Worm (Caenorhabditis elegans) whole organism, mixed stage, embryonic: Measurements from ENCODE around the gene F17A2.16.

ENCODE experiments used
- blmp-1 ChIP-seq: fragments of 150-350 bp; optimal IDR thresholded peaks from 2 replicates; lab custom pipeline; 2014; ENCODE audit warnings: missing biosample characterization, missing genetic modification characterization
- ceh-83 ChIP-seq: fragments of 200-800 bp; sonication (Bioruptor generic); optimal IDR thresholded peaks from 2 replicates; lab custom pipeline; 2018; ENCODE audit warnings: mild to moderate bottlenecking, missing genetic modification characterization, missing compliant biosample characterization
- ces-1 ChIP-seq: fragments of 150-350 bp; optimal IDR thresholded peaks from 2 replicates; lab custom pipeline; 2014; ENCODE audit warnings: missing biosample characterization, missing genetic modification reagents, missing genetic modification characterization
- lsy-2 ChIP-seq: fragments of 150-350 bp; optimal IDR thresholded peaks from 2 replicates; lab custom pipeline; 2014; ENCODE audit warnings: missing biosample characterization, missing genetic modification characterization
- mep-1 ChIP-seq: fragments of 150-350 bp; optimal IDR thresholded peaks from 2 replicates; lab custom pipeline; 2017; ENCODE audit warnings: missing biosample characterization, missing genetic modification reagents, missing genetic modification characterization, inconsistent platforms
- nhr-12 ChIP-seq: fragments of 150-350 bp; optimal IDR thresholded peaks from 2 replicates; lab custom pipeline; 2014; ENCODE audit warnings: missing biosample characterization, missing genetic modification characterization
- nhr-237 ChIP-seq: fragments of 150-350 bp; optimal IDR thresholded peaks from 2 replicates; lab custom pipeline; 2014; ENCODE audit warnings: missing biosample characterization, missing genetic modification characterization
- nhr-28 ChIP-seq: fragments of 150-350 bp; optimal IDR thresholded peaks from 2 replicates; lab custom pipeline; 2014; ENCODE audit warnings: missing biosample characterization, missing genetic modification characterization
- nhr-76 ChIP-seq: sonication (generic microtip); optimal IDR thresholded peaks from 2 replicates; lab custom pipeline; 2017; ENCODE audit warnings: missing biosample characterization, missing genetic modification characterization
- pha-4 ChIP-seq: fragments of 150-350 bp; optimal IDR thresholded peaks from 2 replicates; lab custom pipeline; 2018; ENCODE audit warnings: missing biosample characterization, missing genetic modification reagents, missing genetic modification characterization
- unc-39 ChIP-seq: fragments of 150-350 bp; optimal IDR thresholded peaks from 2 replicates; lab custom pipeline; 2014; ENCODE audit warnings: missing biosample characterization, missing genetic modification characterization
- unc-62 ChIP-seq: fragments of 150-350 bp; optimal IDR thresholded peaks from 2 replicates; lab custom pipeline; 2014; ENCODE audit warnings: missing biosample characterization, missing genetic modification reagents, missing genetic modification characterization

DNA sequence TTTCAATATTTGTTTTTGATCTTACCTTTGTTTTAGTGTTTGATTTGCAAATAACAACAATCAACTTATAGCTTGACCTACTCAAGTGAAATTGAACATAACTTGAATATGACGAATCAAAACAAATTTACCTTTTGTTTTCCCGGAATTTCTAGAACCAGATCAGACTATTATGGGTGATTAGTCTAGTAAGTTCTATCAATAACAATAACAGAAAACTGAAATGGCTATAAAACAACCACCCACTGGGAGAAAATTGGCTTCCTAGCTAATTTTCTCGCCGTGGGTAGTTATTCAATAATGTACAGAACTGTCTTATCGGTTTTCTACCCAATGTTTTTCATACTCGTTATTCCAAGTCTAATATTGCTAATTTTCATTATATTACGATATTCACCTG is 20.4 kb downstream of the F17A2.16 start, which contains the start of gene srd-45:
- no peak for TF ChIP-seq blmp-1 (tag; lab: Kevin White, UChicago)
- TF ChIP-seq nhr-76 (tag; lab: Kevin White, UChicago): no peak
- TF ChIP-seq unc-62 (GFP tag; lab: Kevin White, UChicago): no peak
- no peak for TF ChIP-seq nhr-28
- TF ChIP-seq mep-1: no peak
- no peak for TF ChIP-seq nhr-237
- TF ChIP-seq pha-4 (tag; lab: Kevin White, UChicago): no peak
- TF ChIP-seq ces-1 (GFP tag; lab: Kevin White, UChicago): no peak
- TF ChIP-seq unc-39: no peak
- no peak for TF ChIP-seq nhr-12 (tag; lab: Kevin White, UChicago)
- TF ChIP-seq ceh-83 (GFP tag; lab: Kevin White, UChicago): no peak
- TF ChIP-seq lsy-2 (tag; lab: Kevin White, UChicago): no peak
